Fruit fly (Drosophila melanogaster) whole organism, prepupa: ENCODE data around the gene CG6276.
A peak's percentile ranks its signal among the peaks of the same experiment; 100 is the strongest.

Experiments
- Blimp-1 ChIP-seq: fragments of 200-800 bp; sonication (Bioruptor generic); optimal IDR thresholded peaks from 3 replicates; lab custom pipeline; 2017; ENCODE audit warnings: missing biosample characterization, missing genetic modification characterization, mild to moderate bottlenecking, moderate library complexity, missing genetic modification reagents
- CG10669 ChIP-seq: fragments of 200-800 bp; sonication (Bioruptor generic); optimal IDR thresholded peaks from 3 replicates; lab custom pipeline; 2018; ENCODE audit warnings: missing biosample characterization, mild to moderate bottlenecking, missing genetic modification characterization, moderate library complexity
- CG15336 ChIP-seq: fragments of 200-800 bp; sonication (Bioruptor generic); IDR thresholded peaks from 2 replicates; pipeline ENCODE4 v1.3.6; 2022; ENCODE audit warnings: missing biosample characterization, missing genetic modification characterization
- CG1621 ChIP-seq: fragments of 200-800 bp; sonication (Bioruptor generic); optimal IDR thresholded peaks from 3 replicates; lab custom pipeline; 2018; ENCODE audit warnings: missing biosample characterization, mild to moderate bottlenecking, missing genetic modification characterization
- CG3032 ChIP-seq: fragments of 200-800 bp; optimal IDR thresholded peaks from 2 replicates; lab custom pipeline; 2019; ENCODE audit warnings: missing biosample characterization, mild to moderate bottlenecking, missing genetic modification characterization, moderate library complexity
- CG31627 ChIP-seq: fragments of 200-800 bp; sonication (Bioruptor generic); optimal IDR thresholded peaks from 3 replicates; lab custom pipeline; 2016; ENCODE audit warnings: missing biosample characterization, missing genetic modification characterization
- CG34406 ChIP-seq: fragments of 200-800 bp; sonication (Bioruptor generic); optimal IDR thresholded peaks from 3 replicates; lab custom pipeline; 2016; ENCODE audit warnings: missing biosample characterization, missing genetic modification characterization
- CG3919 ChIP-seq: fragments of 200-800 bp; sonication (Bioruptor generic); optimal IDR thresholded peaks from 3 replicates; lab custom pipeline; 2016; ENCODE audit warnings: missing biosample characterization, missing genetic modification characterization
- CG4318 ChIP-seq: fragments of 200-800 bp; sonication (Bioruptor generic); optimal IDR thresholded peaks from 3 replicates; lab custom pipeline; 2017; ENCODE audit warnings: missing biosample characterization, mild to moderate bottlenecking, missing genetic modification characterization
- CG6163 ChIP-seq: fragments of 200-800 bp; sonication (Bioruptor generic); IDR thresholded peaks from 3 replicates; pipeline ENCODE4 v1.3.6; 2022; ENCODE audit warnings: missing biosample characterization, missing genetic modification characterization
- CG6276 ChIP-seq: fragments of 200-800 bp; sonication (Bioruptor generic); optimal IDR thresholded peaks from 2 replicates; lab custom pipeline; 2017; ENCODE audit warnings: missing biosample characterization, mild to moderate bottlenecking, missing genetic modification characterization
- CG6792 ChIP-seq: fragments of 200-800 bp; sonication (Bioruptor generic); optimal IDR thresholded peaks from 3 replicates; lab custom pipeline; 2016; ENCODE audit warnings: missing biosample characterization, missing genetic modification characterization
- CG8632 ChIP-seq: fragments of 200-800 bp; sonication (Bioruptor generic); optimal IDR thresholded peaks from 3 replicates; lab custom pipeline; 2016; ENCODE audit warnings: missing biosample characterization, missing genetic modification characterization
- Eip75B ChIP-seq: fragments of 200-800 bp; sonication (Bioruptor generic); optimal IDR thresholded peaks from 3 replicates; lab custom pipeline; 2016; ENCODE audit warnings: missing biosample characterization, missing genetic modification characterization
- Eip78C ChIP-seq: fragments of 200-800 bp; sonication (Bioruptor generic); peaks from one replicate; lab custom pipeline; 2016; ENCODE audit warnings: missing biosample characterization, missing genetic modification characterization
- Ets96B ChIP-seq: fragments of 200-800 bp; optimal IDR thresholded peaks from 2 replicates; lab custom pipeline; 2019; ENCODE audit warnings: missing biosample characterization, mild to moderate bottlenecking, missing genetic modification characterization, moderate library complexity
- Hr39 ChIP-seq: fragments of 200-800 bp; sonication (Bioruptor generic); optimal IDR thresholded peaks from 2 replicates; lab custom pipeline; 2016; ENCODE audit warnings: missing biosample characterization, missing genetic modification characterization
- Hr4 ChIP-seq: fragments of 200-800 bp; sonication (Bioruptor generic); optimal IDR thresholded peaks from 3 replicates; lab custom pipeline; 2016; ENCODE audit warnings: missing biosample characterization, missing genetic modification characterization
- Met ChIP-seq: fragments of 200-800 bp; sonication (Bioruptor generic); optimal IDR thresholded peaks from 3 replicates; lab custom pipeline; 2016; ENCODE audit warnings: missing biosample characterization, missing genetic modification characterization
- Sox14 ChIP-seq: fragments of 200-800 bp; sonication (Bioruptor generic); optimal IDR thresholded peaks from 3 replicates; lab custom pipeline; 2016; ENCODE audit warnings: missing biosample characterization, missing genetic modification characterization
- acj6 ChIP-seq: fragments of 200-800 bp; sonication (Bioruptor generic); optimal IDR thresholded peaks from 3 replicates; lab custom pipeline; 2016; ENCODE audit warnings: missing biosample characterization, missing genetic modification characterization
- dsx ChIP-seq: fragments of 200-800 bp; optimal IDR thresholded peaks from 3 replicates; lab custom pipeline; 2019; ENCODE audit warnings: missing biosample characterization, mild to moderate bottlenecking, missing genetic modification characterization, moderate library complexity; ENCODE audit not compliant: poor library complexity, severe bottlenecking
- eg ChIP-seq: fragments of 200-800 bp; sonication (Bioruptor generic); IDR thresholded peaks from 3 replicates; pipeline ENCODE4 v1.3.6; 2022; ENCODE audit warnings: missing biosample characterization, missing genetic modification characterization
- esn ChIP-seq: fragments of 200-800 bp; sonication (Bioruptor generic); optimal IDR thresholded peaks from 2 replicates; lab custom pipeline; 2016; ENCODE audit warnings: missing biosample characterization, mild to moderate bottlenecking, missing genetic modification characterization, moderate library complexity
- fd85E ChIP-seq: fragments of 200-800 bp; sonication (Bioruptor generic); optimal IDR thresholded peaks from 3 replicates; lab custom pipeline; 2016; ENCODE audit warnings: missing biosample characterization, missing genetic modification characterization
- fkh ChIP-seq: fragments of 200-800 bp; sonication (Bioruptor generic); optimal IDR thresholded peaks from 3 replicates; lab custom pipeline; 2017; ENCODE audit warnings: missing biosample characterization, mild to moderate bottlenecking, missing genetic modification characterization, moderate library complexity
- lz ChIP-seq: fragments of 200-800 bp; sonication (Bioruptor generic); optimal IDR thresholded peaks from 3 replicates; lab custom pipeline; 2016; ENCODE audit warnings: missing biosample characterization, missing genetic modification characterization
- svp ChIP-seq: fragments of 200-800 bp; sonication (Bioruptor generic); peaks from one replicate; lab custom pipeline; 2016; ENCODE audit warnings: missing biosample characterization, missing genetic modification characterization
- vri ChIP-seq: fragments of 200-800 bp; sonication (Bioruptor generic); optimal IDR thresholded peaks from 3 replicates; lab custom pipeline; 2016; ENCODE audit warnings: missing biosample characterization, mild to moderate bottlenecking, missing genetic modification characterization

The CG6276 gene

dm6 chr3R:15290642-15291118 lies 29.2 kb downstream of the CG6276 start, which contains the start of gene CG45218 (continued):
- no peak for TF ChIP-seq CG34406 (GFP tag; lab: Kevin White, UChicago)
- peak; percentile 63 for TF ChIP-seq dsx
- TF ChIP-seq vri: peak; percentile 51
- TF ChIP-seq, all 60 proteins: peak for 12

DNA sequence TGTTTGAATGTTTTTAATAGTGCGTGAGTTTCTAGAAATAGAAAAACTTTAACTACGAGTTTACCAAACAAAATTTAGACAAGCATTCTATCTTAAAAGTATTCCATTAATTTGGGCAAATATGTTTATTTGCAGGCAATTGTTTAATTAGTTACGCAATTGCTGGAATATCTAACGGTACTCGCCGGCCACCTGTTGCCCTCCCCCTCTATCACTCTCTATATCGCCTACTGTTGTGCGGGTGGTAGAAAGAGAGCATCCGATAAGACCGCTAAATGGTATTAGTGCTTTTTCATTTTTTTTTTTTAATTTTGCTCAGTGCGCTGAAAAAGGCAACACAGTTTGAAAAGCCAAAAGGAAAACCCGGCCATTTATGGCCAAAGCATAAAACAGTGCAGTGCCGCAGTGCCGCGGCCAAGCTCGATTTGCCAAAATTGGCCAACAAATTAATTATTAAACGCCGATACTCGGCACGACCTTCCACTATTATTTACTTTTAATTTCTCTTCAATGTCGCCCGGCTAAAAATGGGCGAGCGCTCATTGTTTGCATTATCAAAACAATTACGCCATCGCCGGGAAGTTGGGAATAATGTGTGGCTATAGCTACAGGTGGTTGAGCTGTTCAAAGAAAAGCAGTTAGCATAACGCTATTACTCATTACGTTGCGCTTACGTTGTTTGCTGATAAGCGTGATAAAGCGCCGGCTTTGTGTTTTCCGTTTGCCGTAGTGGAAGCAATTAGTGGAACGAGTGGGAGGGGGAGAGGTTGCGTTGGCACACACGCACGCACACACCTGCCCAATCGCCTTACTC lies 29.8 kb downstream of the CG6276 start:
- TF ChIP-seq svp (GFP tag; lab: Kevin White, UChicago): peak; percentile 34
- TF ChIP-seq CG3919 (GFP tag; lab: Kevin White, UChicago): no peak
- peak; percentile 70 for TF ChIP-seq fkh
- peak; percentile 15 for TF ChIP-seq CG1621 (tag; lab: Kevin White, UChicago)
- TF ChIP-seq vri: peak; percentile 47
- TF ChIP-seq acj6: no peak

DNA sequence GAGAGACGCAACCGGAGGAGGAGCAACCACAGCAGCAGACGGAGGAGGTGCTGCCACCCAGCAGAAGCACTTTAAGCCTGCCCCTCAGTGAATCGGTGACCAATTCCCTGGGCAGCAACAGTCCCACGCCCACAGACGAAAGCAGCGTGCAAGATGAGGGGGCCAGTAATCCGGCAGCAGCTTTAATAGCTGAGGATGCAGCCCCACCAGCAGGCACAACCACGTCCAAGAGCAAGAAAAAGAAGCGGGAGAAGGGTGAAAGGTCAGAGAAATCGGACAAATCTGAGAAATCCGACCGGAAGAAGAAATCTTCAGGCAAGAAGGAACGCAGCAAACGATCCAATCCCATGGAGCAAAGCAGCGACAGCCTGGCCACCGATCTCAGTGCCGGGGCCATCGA lies 31.1 kb downstream of the CG6276 start:
- TF ChIP-seq Blimp-1 (GFP tag; lab: Kevin White, UChicago) (no peak), Ets96B (no peak), fd85E (GFP tag; lab: Kevin White, UChicago) (no peak), CG3032 (tag; lab: Kevin White, UChicago) (no peak), CG8632 (GFP tag; lab: Kevin White, UChicago) (no peak), CG6792 (GFP tag; lab: Kevin White, UChicago) (no peak), Eip75B (GFP tag; lab: Kevin White, UChicago) (no peak), Met (no peak), CG4318 (no peak), CG6163 (no peak), Sox14 (GFP tag; lab: Kevin White, UChicago) (no peak), lz (GFP tag; lab: Kevin White, UChicago) (no peak)

dm6 chr3R:15287763-15288162 lies 32.1 kb downstream of the CG6276 start:
- TF ChIP-seq esn (GFP tag; lab: Kevin White, UChicago) (peak; percentile 14), Hr39 (peak; percentile 5), Hr4 (no peak), Eip78C (peak; percentile 0), CG15336 (GFP tag; lab: Robert Waterston, UW) (no peak), CG3032 (tag; lab: Kevin White, UChicago) (peak; percentile 1), Sox14 (GFP tag; lab: Kevin White, UChicago) (peak; percentile 4), fkh (no peak)

DNA sequence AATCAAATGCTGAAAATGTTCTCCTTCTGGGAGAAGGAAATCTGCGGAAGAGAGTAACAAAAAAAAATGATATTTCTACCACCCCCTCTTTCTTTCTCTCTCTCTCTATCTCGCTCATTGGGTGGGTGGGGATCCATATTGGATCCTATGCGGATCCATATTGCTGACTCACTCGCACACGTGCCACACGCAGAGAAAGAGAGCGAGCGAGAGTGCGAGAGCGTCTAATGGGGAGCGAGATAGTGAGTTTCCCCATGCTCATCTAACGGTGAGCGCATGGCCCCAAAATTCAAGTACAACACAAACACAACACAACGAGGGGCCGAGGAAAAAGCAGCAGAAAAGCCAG lies 33.2 kb downstream of the CG6276 start:
- TF ChIP-seq CG6276 (GFP tag; lab: Kevin White, UChicago) (peak; percentile 31), CG31627 (no peak)

DNA sequence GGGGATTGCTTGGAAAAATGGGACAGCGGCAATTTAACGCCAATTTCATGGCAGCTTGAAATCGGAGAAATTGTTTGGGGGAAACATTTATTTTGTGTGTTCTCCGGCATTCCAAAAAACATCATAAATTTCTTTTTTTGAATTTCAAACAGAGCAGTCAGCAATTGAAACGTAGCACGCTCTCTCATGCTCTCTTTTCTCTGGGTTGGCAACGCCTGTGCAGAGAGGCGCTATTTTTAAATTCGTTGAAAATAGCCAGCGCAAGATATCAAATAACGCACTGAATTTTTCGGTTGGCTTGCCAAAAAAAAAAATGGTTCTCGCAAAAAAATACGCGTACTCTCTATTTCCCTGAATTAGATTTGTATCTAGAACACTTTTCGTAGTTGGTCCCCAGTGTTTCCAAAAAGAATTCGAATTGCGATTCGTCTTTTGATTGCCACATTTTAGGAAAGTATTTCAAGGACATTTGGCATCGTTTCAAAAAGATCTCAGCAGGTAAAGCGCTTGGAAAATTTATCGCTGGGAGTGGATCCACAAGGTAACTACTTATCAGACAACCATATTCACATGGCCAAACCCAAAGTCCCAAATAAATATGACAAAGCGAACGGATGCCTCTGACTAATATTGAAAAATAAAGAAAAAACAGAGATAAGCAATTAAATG lies 33.7 kb downstream of the CG6276 start:
- TF ChIP-seq eg (no peak), CG10669 (GFP tag; lab: Kevin White, UChicago) (peak; percentile 40)
